Worm (Caenorhabditis elegans): ENCODE results near the gene gldi-2.
A peak's percentile ranks its signal among the peaks of the same experiment; 100 is the strongest.

gldi-2 gene

DNA sequence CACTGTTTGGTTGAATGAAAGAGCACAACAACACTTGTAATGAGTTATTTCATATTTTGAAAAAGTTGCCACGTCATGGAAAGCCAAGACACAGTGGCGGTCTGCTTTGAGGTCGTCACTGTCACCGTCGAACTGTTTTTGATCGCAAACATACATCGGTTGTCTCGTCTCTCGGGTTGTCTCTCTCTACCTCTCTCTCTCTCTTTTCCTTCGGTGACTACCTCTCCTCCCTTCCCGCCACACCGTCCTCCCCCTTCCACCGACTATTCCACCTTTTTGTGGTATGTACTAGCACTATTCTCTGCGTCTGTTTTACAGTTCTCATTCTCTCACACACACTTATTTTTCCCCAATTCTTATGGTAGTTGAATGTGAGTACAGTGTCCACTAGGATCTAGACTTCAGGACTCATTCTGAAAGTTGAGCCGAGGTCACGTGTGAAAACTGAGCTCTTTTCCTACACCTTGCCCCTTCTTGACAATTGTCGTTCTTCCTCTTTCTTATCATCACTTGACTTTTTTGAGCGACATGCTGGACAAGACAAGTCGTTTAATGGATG lies 50.6 kb downstream of the gldi-2 start (continued):
- TF ChIP-seq arid-1 (GFP tag; conservative IDR thresholded peaks at IDR 0.05) (no peak), ztf-11 (tag; optimal IDR thresholded peaks at IDR 0.05) (no peak), set-16 (GFP tag; IDR thresholded peaks at IDR 0.05) (0 out of 2 replicates have a peak, but pooled peaks have one; percentile 17)

ce11 chrII:6834582-6835058 lies 51.4 kb downstream of the gldi-2 start, which contains the start of gene egl-27:
TSS of gene egl-27 (plus strand) at chrII:6835008.
- TF ChIP-seq mxl-2 (GFP tag; conservative IDR thresholded peaks at IDR 0.05) = no peak
- TF ChIP-seq fkh-10 (GFP tag; optimal IDR thresholded peaks at IDR 0.05) = no peak
- no peak for TF ChIP-seq ceh-82 (tag; optimal IDR thresholded peaks at IDR 0.05)
- TF ChIP-seq daf-8 (GFP tag; IDR thresholded peaks at IDR 0.05) = no peak
- no peak for TF ChIP-seq lin-15B (tag; optimal IDR thresholded peaks at IDR 0.05)
- no peak for TF ChIP-seq lin-13 (GFP tag; optimal IDR thresholded peaks at IDR 0.05)
- no peak for TF ChIP-seq snpc-1.2 (GFP tag; IDR thresholded peaks at IDR 0.05)
- TF ChIP-seq mdl-1 (tag; optimal IDR thresholded peaks at IDR 0.05) = no peak
- TF ChIP-seq nhr-11 (tag; optimal IDR thresholded peaks at IDR 0.05) = no peak
- peak; percentile 39 for TF ChIP-seq hlh-11 (tag; optimal IDR thresholded peaks at IDR 0.05)
- no peak for TF ChIP-seq ztf-11 (tag; optimal IDR thresholded peaks at IDR 0.05)
- TF ChIP-seq lim-7 (GFP tag; IDR thresholded peaks at IDR 0.05) = 0 out of 2 replicates have a peak, but pooled peaks have one; percentile 46
- no peak for TF ChIP-seq lin-29 (GFP tag; IDR thresholded peaks at IDR 0.05)
- no peak for TF ChIP-seq nhr-10 (tag; optimal IDR thresholded peaks at IDR 0.05)
- no peak for TF ChIP-seq egl-27 (tag; optimal IDR thresholded peaks at IDR 0.05)
- 0 out of 2 replicates have a peak, but pooled peaks have one; percentile 44 for TF ChIP-seq hmg-1.1 (GFP tag; IDR thresholded peaks at IDR 0.05)
- no peak for TF ChIP-seq ceh-44 (GFP tag; IDR thresholded peaks at IDR 0.05)
- no peak for TF ChIP-seq arid-1 (GFP tag; conservative IDR thresholded peaks at IDR 0.05)
- peak; percentile 68 for TF ChIP-seq egl-43 (GFP tag; IDR thresholded peaks at IDR 0.05)
- TF ChIP-seq attf-4 (tag; optimal IDR thresholded peaks at IDR 0.05) = no peak
- TF ChIP-seq Y5F2A.4 (GFP tag; optimal IDR thresholded peaks at IDR 0.05) = no peak
- TF ChIP-seq tag-97 (GFP tag; IDR thresholded peaks at IDR 0.05) = no peak
- peak; percentile 16 for TF ChIP-seq mxl-3 (GFP tag; optimal IDR thresholded peaks at IDR 0.05)
- peak; percentile 20; the same call in 1 of the 2 replicates for TF ChIP-seq ZK337.2 (GFP tag; IDR thresholded peaks at IDR 0.05)
- TF ChIP-seq ZK546.5 (tag; optimal IDR thresholded peaks at IDR 0.05) = no peak
- TF ChIP-seq php-3 (GFP tag; IDR thresholded peaks at IDR 0.05) = no peak
- no peak for TF ChIP-seq hlh-30 (tag; optimal IDR thresholded peaks at IDR 0.05; ENCODE audit: insufficient read depth)
- peak in 1 of 2 experiments; percentile 52 for TF ChIP-seq unc-62 (GFP tag; optimal IDR thresholded peaks at IDR 0.05 in 1 of 2)
- TF ChIP-seq unc-62 (tag; optimal IDR thresholded peaks at IDR 0.05) = no peak
- TF ChIP-seq tra-1 (GFP tag; IDR thresholded peaks at IDR 0.05) = 0 out of 2 replicates have a peak, but pooled peaks have one; percentile 42
- TF ChIP-seq lin-1 (GFP tag; IDR thresholded peaks at IDR 0.05) = no peak
- TF ChIP-seq F44E2.7 (GFP tag; IDR thresholded peaks at IDR 0.05) = no peak
- no peak for TF ChIP-seq aly-2 (tag; optimal IDR thresholded peaks at IDR 0.05)
- TF ChIP-seq hif-1 (tag; optimal IDR thresholded peaks at IDR 0.05) = no peak
- TF ChIP-seq ztf-7 (tag; optimal IDR thresholded peaks at IDR 0.05) = no peak
- TF ChIP-seq vab-7 (GFP tag; IDR thresholded peaks at IDR 0.05) = no peak
- no peak for TF ChIP-seq nhr-102 (tag; optimal IDR thresholded peaks at IDR 0.05)
- no peak for TF ChIP-seq Y105C5A.15 (GFP tag; IDR thresholded peaks at IDR 0.05)
- no peak for TF ChIP-seq pha-4 (GFP tag; IDR thresholded peaks at IDR 0.05)
- TF ChIP-seq pha-4 (tag; optimal IDR thresholded peaks at IDR 0.05) = no peak
- no peak for TF ChIP-seq mes-2 (tag; optimal IDR thresholded peaks at IDR 0.05; ENCODE audit: poor library complexity, severe bottlenecking)
- TF ChIP-seq lir-3 (tag; optimal IDR thresholded peaks at IDR 0.05) = no peak
- no peak for TF ChIP-seq madf-5 (GFP tag; IDR thresholded peaks at IDR 0.05)
- TF ChIP-seq set-16 (GFP tag; IDR thresholded peaks at IDR 0.05) = peak; percentile 57
- TF ChIP-seq zfp-3 (GFP tag; conservative IDR thresholded peaks at IDR 0.05) = no peak
- TF ChIP-seq aha-1 (tag) = no peak
- TF ChIP-seq nhr-76 (tag; optimal IDR thresholded peaks at IDR 0.05) = no peak
- TF ChIP-seq zip-11 (GFP tag; IDR thresholded peaks at IDR 0.05) = no peak
- no peak for TF ChIP-seq spr-3 (GFP tag; optimal IDR thresholded peaks at IDR 0.05)
